Fruit fly (Drosophila melanogaster) whole organism, embryonic: ENCODE results near the gene TTLL15.

Source experiments
- Asciz ChIP-seq: fragments of 200-800 bp; sonication (Bioruptor generic); optimal IDR thresholded peaks from 2 replicates; lab custom pipeline; 2017; ENCODE audit warnings: missing biosample characterization, mild to moderate bottlenecking, missing genetic modification characterization, missing genetic modification reagents
- Bgb ChIP-seq: fragments of 200-800 bp; sonication (Bioruptor generic); IDR thresholded peaks from 2 replicates; pipeline ENCODE4 v1.3.6; 2022; ENCODE audit warnings: missing biosample characterization, missing genetic modification characterization; ENCODE audit not compliant: partially characterized antibody
- BtbVII ChIP-seq: fragments of 200-800 bp; sonication (Bioruptor generic); optimal IDR thresholded peaks from 3 replicates; lab custom pipeline; 2017; ENCODE audit warnings: missing biosample characterization, mild to moderate bottlenecking, missing genetic modification characterization
- CG10565 ChIP-seq: fragments of 200-800 bp; sonication (Bioruptor generic); optimal IDR thresholded peaks from 3 replicates; lab custom pipeline; 2016; ENCODE audit warnings: missing biosample characterization, mild to moderate bottlenecking, missing genetic modification characterization
- CG12769 ChIP-seq: fragments of 200-800 bp; sonication (Bioruptor generic); optimal IDR thresholded peaks from 2 replicates; lab custom pipeline; 2019; ENCODE audit warnings: missing biosample characterization, mild to moderate bottlenecking, missing genetic modification characterization, moderate library complexity
- CG14667 ChIP-seq: fragments of 200-800 bp; sonication (Bioruptor generic); IDR thresholded peaks from 2 replicates; pipeline ENCODE4 v1.3.6; 2022; ENCODE audit warnings: missing biosample characterization, missing genetic modification characterization
- CG15696 ChIP-seq: fragments of 200-800 bp; sonication (Bioruptor generic); optimal IDR thresholded peaks from 2 replicates; lab custom pipeline; 2019; ENCODE audit warnings: missing biosample characterization, mild to moderate bottlenecking, missing genetic modification characterization, moderate library complexity
- CG16779 ChIP-seq: fragments of 200-800 bp; sonication (Bioruptor generic); IDR thresholded peaks from 2 replicates; pipeline ENCODE4 v1.3.6; 2022; ENCODE audit warnings: missing biosample characterization, missing genetic modification characterization
- CG17912 ChIP-seq: fragments of 200-800 bp; sonication (Bioruptor generic); optimal IDR thresholded peaks from 2 replicates; lab custom pipeline; 2018; ENCODE audit warnings: missing biosample characterization, mild to moderate bottlenecking, missing genetic modification characterization
- CG2678 ChIP-seq: fragments of 200-800 bp; sonication (Bioruptor generic); optimal IDR thresholded peaks from 3 replicates; lab custom pipeline; 2019; ENCODE audit warnings: missing biosample characterization, mild to moderate bottlenecking, missing genetic modification characterization, moderate library complexity
- CG34422 ChIP-seq: fragments of 200-800 bp; sonication (Bioruptor generic); IDR thresholded peaks from 3 replicates; pipeline ENCODE4 v1.3.6; 2022; ENCODE audit warnings: missing biosample characterization, missing genetic modification characterization
- CG4282 ChIP-seq: fragments of 200-800 bp; sonication (Bioruptor generic); optimal IDR thresholded peaks from 2 replicates; lab custom pipeline; 2016; ENCODE audit warnings: missing biosample characterization, missing genetic modification characterization
- CG4707 ChIP-seq: fragments of 200-800 bp; sonication (Bioruptor generic); optimal IDR thresholded peaks from 2 replicates; lab custom pipeline; 2018; ENCODE audit warnings: missing biosample characterization, mild to moderate bottlenecking, missing genetic modification characterization, moderate library complexity
- CG6654 ChIP-seq: fragments of 200-800 bp; sonication (Bioruptor generic); optimal IDR thresholded peaks from 2 replicates; lab custom pipeline; 2017; ENCODE audit warnings: missing biosample characterization, mild to moderate bottlenecking, missing genetic modification characterization
- CG7786 ChIP-seq: fragments of 200-800 bp; sonication (Bioruptor generic); optimal IDR thresholded peaks from 2 replicates; lab custom pipeline; 2016; ENCODE audit warnings: missing biosample characterization, missing genetic modification characterization
- CG7928 ChIP-seq: fragments of 200-800 bp; sonication (Bioruptor generic); optimal IDR thresholded peaks from 2 replicates; lab custom pipeline; 2017; ENCODE audit warnings: missing biosample characterization, mild to moderate bottlenecking, missing genetic modification characterization
- CG8089 ChIP-seq: fragments of 200-800 bp; sonication (Bioruptor generic); optimal IDR thresholded peaks from 3 replicates; lab custom pipeline; 2016; ENCODE audit warnings: missing biosample characterization, missing genetic modification characterization
- CG8944 ChIP-seq: fragments of 200-800 bp; sonication (Bioruptor generic); optimal IDR thresholded peaks from 3 replicates; lab custom pipeline; 2016; ENCODE audit warnings: missing biosample characterization, missing genetic modification characterization
- CG9797 ChIP-seq: fragments of 200-800 bp; sonication (Bioruptor generic); optimal IDR thresholded peaks from 3 replicates; lab custom pipeline; 2018; ENCODE audit warnings: missing biosample characterization, mild to moderate bottlenecking, missing genetic modification characterization
- Dip2 ChIP-seq: fragments of 200-800 bp; sonication (Bioruptor generic); IDR thresholded peaks from 2 replicates; pipeline ENCODE4 v1.3.6; 2022; ENCODE audit warnings: missing biosample characterization, missing genetic modification characterization
- Doc3 ChIP-seq: fragments of 200-800 bp; sonication (Bioruptor generic); IDR thresholded peaks from 3 replicates; pipeline ENCODE4 v1.3.6; 2022; ENCODE audit warnings: missing biosample characterization, missing genetic modification characterization; ENCODE audit not compliant: partially characterized antibody
- Med ChIP-seq: fragments of 200-800 bp; sonication (Bioruptor generic); peaks from one replicate; lab custom pipeline; 2016; ENCODE audit warnings: missing biosample characterization, missing genetic modification characterization, mild to moderate bottlenecking, inconsistent platforms, moderate library complexity
- Mes4 ChIP-seq: fragments of 200-800 bp; sonication (Bioruptor generic); optimal IDR thresholded peaks from 2 replicates; lab custom pipeline; 2016; ENCODE audit warnings: missing biosample characterization, missing genetic modification characterization
- NC2β ChIP-seq: fragments of 200-800 bp; sonication (Bioruptor generic); optimal IDR thresholded peaks from 2 replicates; lab custom pipeline; 2016; ENCODE audit warnings: missing biosample characterization, missing genetic modification characterization
- NK7.1 ChIP-seq: fragments of 200-800 bp; sonication (Bioruptor generic); optimal IDR thresholded peaks from 3 replicates; lab custom pipeline; 2016; ENCODE audit warnings: missing biosample characterization, missing genetic modification characterization
- NfI ChIP-seq: fragments of 200-800 bp; sonication (Bioruptor generic); optimal IDR thresholded peaks from 3 replicates; lab custom pipeline; 2018; ENCODE audit warnings: missing biosample characterization, mild to moderate bottlenecking, missing genetic modification characterization, moderate library complexity
- Oaz ChIP-seq: fragments of 200-800 bp; sonication (Bioruptor generic); IDR thresholded peaks from 2 replicates; pipeline ENCODE4 v1.3.6; 2022; ENCODE audit warnings: missing biosample characterization, missing genetic modification characterization
- Optix ChIP-seq: fragments of 200-800 bp; sonication (Bioruptor generic); IDR thresholded peaks from 3 replicates; pipeline ENCODE4 v1.3.6; 2022; ENCODE audit warnings: missing biosample characterization, missing genetic modification characterization
- PHDP ChIP-seq: fragments of 200-800 bp; sonication (Bioruptor generic); optimal IDR thresholded peaks from 3 replicates; lab custom pipeline; 2018; ENCODE audit warnings: missing biosample characterization, mild to moderate bottlenecking, missing genetic modification characterization, moderate library complexity
- Vsx1 ChIP-seq: fragments of 200-800 bp; sonication (Bioruptor generic); optimal IDR thresholded peaks from 2 replicates; lab custom pipeline; 2017; ENCODE audit warnings: missing biosample characterization, mild to moderate bottlenecking, missing genetic modification characterization, missing genetic modification reagents
- bab2 ChIP-seq: fragments of 200-800 bp; sonication (Bioruptor generic); optimal IDR thresholded peaks from 2 replicates; lab custom pipeline; 2016; ENCODE audit warnings: missing biosample characterization, missing genetic modification characterization
- corto ChIP-seq: fragments of 200-800 bp; sonication (Bioruptor generic); optimal IDR thresholded peaks from 2 replicates; lab custom pipeline; 2016; ENCODE audit warnings: missing biosample characterization, mild to moderate bottlenecking, missing genetic modification characterization, moderate library complexity
- crc ChIP-seq: fragments of 200-800 bp; sonication (Bioruptor generic); optimal IDR thresholded peaks from 2 replicates; lab custom pipeline; 2016; ENCODE audit warnings: missing biosample characterization, missing genetic modification characterization
- crol ChIP-seq: fragments of 200-800 bp; sonication (Bioruptor generic); IDR thresholded peaks from 2 replicates; pipeline ENCODE4 v1.3.6; 2022; ENCODE audit warnings: missing biosample characterization, missing genetic modification characterization
- crp ChIP-seq, 2 experiments: fragments of 200-800 bp; sonication (Bioruptor generic); optimal IDR thresholded peaks; 2 replicates in 1 of 2; 3 replicates in 1 of 2; lab custom pipeline; 2017; ENCODE audit warnings: missing biosample characterization in 2 of 2, missing genetic modification characterization in 2 of 2, mild to moderate bottlenecking in 1 of 2, moderate library complexity in 1 of 2
- dimm ChIP-seq: fragments of 200-800 bp; sonication (Bioruptor generic); IDR thresholded peaks from 2 replicates; pipeline ENCODE4 v1.3.6; 2022; ENCODE audit warnings: missing biosample characterization, missing genetic modification characterization
- ewg ChIP-seq: fragments of 200-800 bp; sonication (Bioruptor generic); optimal IDR thresholded peaks from 3 replicates; lab custom pipeline; 2017; ENCODE audit warnings: mild to moderate bottlenecking, missing biosample characterization, missing genetic modification reagents, missing genetic modification characterization
- exex ChIP-seq: fragments of 200-800 bp; sonication (Bioruptor generic); optimal IDR thresholded peaks from 4 replicates; lab custom pipeline; 2018; ENCODE audit warnings: missing biosample characterization, mild to moderate bottlenecking, missing genetic modification characterization, moderate library complexity
- fd102C ChIP-seq: fragments of 200-800 bp; sonication (Bioruptor generic); optimal IDR thresholded peaks from 2 replicates; lab custom pipeline; 2018; ENCODE audit warnings: missing biosample characterization, mild to moderate bottlenecking, missing genetic modification characterization, moderate library complexity
- hbn ChIP-seq: fragments of 200-800 bp; sonication (Bioruptor generic); IDR thresholded peaks from 2 replicates; pipeline ENCODE4 v1.3.6; 2022; ENCODE audit warnings: missing biosample characterization, missing genetic modification characterization; ENCODE audit not compliant: partially characterized antibody
- ken ChIP-seq: fragments of 200-800 bp; sonication (Bioruptor generic); IDR thresholded peaks from 3 replicates; pipeline ENCODE4 v1.3.6; 2022; ENCODE audit warnings: missing biosample characterization, missing genetic modification characterization
- luna ChIP-seq: fragments of 200-800 bp; sonication (Bioruptor generic); optimal IDR thresholded peaks from 2 replicates; lab custom pipeline; 2016; ENCODE audit warnings: missing biosample characterization, missing genetic modification characterization
- nmo ChIP-seq: fragments of 200-800 bp; sonication (Bioruptor generic); optimal IDR thresholded peaks from 2 replicates; lab custom pipeline; 2018; ENCODE audit warnings: missing biosample characterization, mild to moderate bottlenecking, missing genetic modification characterization, moderate library complexity
- pita ChIP-seq: fragments of 200-800 bp; sonication (Bioruptor generic); optimal IDR thresholded peaks from 2 replicates; lab custom pipeline; 2017; ENCODE audit warnings: missing biosample characterization, mild to moderate bottlenecking, missing genetic modification characterization
- repo ChIP-seq: fragments of 200-800 bp; sonication (Bioruptor generic); optimal IDR thresholded peaks from 2 replicates; lab custom pipeline; 2016; ENCODE audit warnings: missing biosample characterization, missing genetic modification characterization
- slou ChIP-seq: fragments of 200-800 bp; sonication (Bioruptor generic); optimal IDR thresholded peaks from 3 replicates; lab custom pipeline; 2016; ENCODE audit warnings: missing biosample characterization, missing genetic modification characterization
- ssp ChIP-seq: fragments of 200-800 bp; sonication (Bioruptor generic); IDR thresholded peaks from 2 replicates; pipeline ENCODE4 v1.3.6; 2022; ENCODE audit warnings: missing biosample characterization, missing genetic modification characterization
- toy ChIP-seq: fragments of 200-800 bp; sonication (Bioruptor generic); IDR thresholded peaks from 2 replicates; pipeline ENCODE4 v1.3.6; 2022; ENCODE audit warnings: missing biosample characterization, missing genetic modification characterization
- twi ChIP-seq: fragments of 200-800 bp; optimal IDR thresholded peaks from 2 replicates; lab custom pipeline; 2019; ENCODE audit warnings: missing biosample characterization, mild to moderate bottlenecking, missing genetic modification characterization, moderate library complexity
- unpg ChIP-seq: fragments of 200-800 bp; sonication (Bioruptor generic); optimal IDR thresholded peaks from 3 replicates; lab custom pipeline; 2018; ENCODE audit warnings: missing biosample characterization, mild to moderate bottlenecking, missing genetic modification characterization, moderate library complexity
- wek ChIP-seq: fragments of 200-800 bp; sonication (Bioruptor generic); optimal IDR thresholded peaks from 3 replicates; lab custom pipeline; 2018; ENCODE audit warnings: missing biosample characterization, mild to moderate bottlenecking, missing genetic modification characterization, moderate library complexity

The TTLL15 gene

DNA sequence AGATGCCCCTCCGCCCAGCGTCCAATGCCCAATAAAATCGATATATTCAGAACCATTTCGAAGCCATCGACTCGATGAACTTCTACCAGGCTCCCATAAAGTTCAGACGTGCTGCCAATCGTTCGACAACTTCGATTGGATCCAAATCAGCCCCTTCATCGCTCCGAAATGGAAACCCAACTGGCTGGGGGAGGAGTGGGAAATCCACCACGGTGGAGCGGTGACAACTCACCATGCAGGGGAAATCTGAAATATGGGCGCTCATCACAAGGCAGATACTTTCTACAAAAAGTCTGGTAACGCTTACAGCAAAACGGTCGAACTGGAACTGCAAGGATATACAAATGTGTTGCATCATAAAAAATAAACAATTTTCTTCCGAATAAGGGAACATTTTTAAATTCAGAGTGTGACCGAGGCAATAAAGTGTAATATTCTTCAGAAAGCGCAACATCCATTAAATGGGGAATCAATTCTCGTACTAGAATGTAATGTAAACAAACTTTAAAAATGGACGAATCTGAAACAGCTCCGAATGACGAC, 37.2 kb downstream of the TTLL15 start, which contains the start of gene CG4565 (continued):
- no peak for TF ChIP-seq CG4707 (GFP tag; lab: Kevin White, UChicago)
- peak; percentile 63; the same call in 1 of the 2 replicates for TF ChIP-seq crol
- peak; percentile 29; the same call in 1 of the 2 replicates for TF ChIP-seq Bgb
- no peak for TF ChIP-seq CG12769 (tag; lab: Kevin White, UChicago)
- no peak for TF ChIP-seq CG7786 (GFP tag; lab: Kevin White, UChicago)
- TF ChIP-seq CG34422 = no peak; the same call in 2 of the 3 replicates
- no peak for TF ChIP-seq fd102C
- TF ChIP-seq CG6654 (GFP tag; lab: Kevin White, UChicago) = no peak
- TF ChIP-seq slou (GFP tag; lab: Kevin White, UChicago) = no peak
- TF ChIP-seq Med (GFP tag; lab: Kevin White, UChicago) = peak; percentile 74
- TF ChIP-seq ewg (GFP tag; lab: Kevin White, UChicago) = no peak
- no peak for TF ChIP-seq CG8944 (GFP tag; lab: Kevin White, UChicago)
- no peak for TF ChIP-seq crc
- peak; percentile 0 for TF ChIP-seq nmo (GFP tag; lab: Kevin White, UChicago)
- TF ChIP-seq unpg = no peak
- TF ChIP-seq crp (GFP tag; optimal IDR thresholded peaks at IDR 0.05; lab: Kevin White, UChicago) = peak in 1 of 2 experiments; percentile 60
- TF ChIP-seq CG2678 (tag; lab: Kevin White, UChicago) = no peak
- no peak for TF ChIP-seq twi
- no peak for TF ChIP-seq repo (GFP tag; lab: Kevin White, UChicago)
- no peak for TF ChIP-seq CG14667 (GFP tag; lab: Robert Waterston, UW)
- TF ChIP-seq exex (tag; lab: Kevin White, UChicago) = no peak
- no peak for TF ChIP-seq NK7.1
- TF ChIP-seq CG9797 (GFP tag; lab: Kevin White, UChicago) = peak; percentile 34
- TF ChIP-seq CG4282 (GFP tag; lab: Kevin White, UChicago) = no peak
- no peak for TF ChIP-seq CG17912
- no peak for TF ChIP-seq CG16779 (GFP tag; lab: Robert Waterston, UW)
- TF ChIP-seq ken (GFP tag; lab: Robert Waterston, UW) = no peak
- TF ChIP-seq Asciz (GFP tag; lab: Kevin White, UChicago) = no peak
- no peak for TF ChIP-seq Vsx1 (GFP tag; lab: Kevin White, UChicago)
- no peak for TF ChIP-seq Oaz (GFP tag; lab: Robert Waterston, UW)
- TF ChIP-seq corto (GFP tag; lab: Kevin White, UChicago) = no peak
- no peak for TF ChIP-seq Mes4 (GFP tag; lab: Kevin White, UChicago)
- TF ChIP-seq toy (GFP tag; lab: Robert Waterston, UW) = no peak
- no peak for TF ChIP-seq CG10565 (GFP tag; lab: Kevin White, UChicago)
- no peak for TF ChIP-seq Optix (GFP tag; lab: Robert Waterston, UW)
- no peak for TF ChIP-seq NC2β
- no peak for TF ChIP-seq dimm (GFP tag; lab: Robert Waterston, UW)
- no peak for TF ChIP-seq ssp (GFP tag; lab: Robert Waterston, UW)
- no peak for TF ChIP-seq NfI (GFP tag; lab: Kevin White, UChicago)
- TF ChIP-seq CG8089 = no peak
- no peak for TF ChIP-seq hbn (GFP tag; lab: Robert Waterston, UW)
- no peak for TF ChIP-seq pita (GFP tag; lab: Kevin White, UChicago)
- TF ChIP-seq CG15696 (tag; lab: Kevin White, UChicago) = no peak
- no peak for TF ChIP-seq luna
- TF ChIP-seq Doc3 (GFP tag; lab: Robert Waterston, UW) = no peak; the same call in 2 of the 3 replicates
- TF ChIP-seq wek (GFP tag; lab: Kevin White, UChicago) = no peak
- TF ChIP-seq CG7928 (GFP tag; lab: Kevin White, UChicago) = no peak
- TF ChIP-seq Dip2 (GFP tag; lab: Robert Waterston, UW) = no peak
- no peak for TF ChIP-seq BtbVII
- TF ChIP-seq PHDP (tag; lab: Kevin White, UChicago) = no peak
- no peak for TF ChIP-seq bab2
